Worm (Caenorhabditis elegans) whole organism, late embryonic: ENCODE measurements around the gene M04B2.6.

Experiments used
- K02D7.2 ChIP-seq: sonication (generic microtip); optimal IDR thresholded peaks from 2 replicates; lab custom pipeline; 2017; ENCODE audit warnings: mild to moderate bottlenecking, missing genetic modification characterization, missing compliant biosample characterization
- K09A11.1 ChIP-seq: sonication (generic microtip); optimal IDR thresholded peaks from 2 replicates; lab custom pipeline; 2017; ENCODE audit warnings: antibody characterized with exemption, mild to moderate bottlenecking, missing genetic modification characterization, missing compliant biosample characterization; ENCODE audit not compliant: insufficient read depth
- ceh-19 ChIP-seq: fragments of 200-800 bp; sonication (Bioruptor generic); optimal IDR thresholded peaks from 2 replicates; lab custom pipeline; 2018; ENCODE audit warnings: mild to moderate bottlenecking, missing genetic modification characterization, missing compliant biosample characterization
- nhr-11 ChIP-seq: fragments of 150-350 bp; optimal IDR thresholded peaks from 2 replicates; lab custom pipeline; 2014; ENCODE audit warnings: missing biosample characterization, missing genetic modification characterization
- sox-4 ChIP-seq: sonication (generic microtip); optimal IDR thresholded peaks from 2 replicates; lab custom pipeline; 2017; ENCODE audit warnings: mild to moderate bottlenecking, missing genetic modification characterization, inconsistent platforms, missing compliant biosample characterization

- TF ChIP-seq nhr-11 (no peak), K02D7.2 (tag; lab: Kevin White, UChicago) (no peak), K09A11.1 (tag; lab: Kevin White, UChicago) (no peak), ceh-19 (GFP tag; lab: Kevin White, UChicago) (no peak), sox-4 (tag; lab: Kevin White, UChicago) (no peak)
These were observed 17.2 kb upstream of the M04B2.6 start, which contains the start of gene M04B2.2 for ce11 chrIV:11527752-11528151.
